Worm (Caenorhabditis elegans) whole organism, late embryonic: ENCODE results near the gene C56G2.4.

Experiments used
- C08G9.2 ChIP-seq: sonication (generic microtip); optimal IDR thresholded peaks from 2 replicates; lab custom pipeline; 2016; ENCODE audit warnings: mild to moderate bottlenecking, missing genetic modification characterization, moderate library complexity, missing compliant biosample characterization
- T23F11.4 ChIP-seq: fragments of 200-800 bp; sonication (Bioruptor generic); optimal IDR thresholded peaks from 2 replicates; lab custom pipeline; 2018; ENCODE audit warnings: mild to moderate bottlenecking, missing genetic modification characterization, missing compliant biosample characterization
- ceh-14 ChIP-seq: sonication (generic microtip); optimal IDR thresholded peaks from 2 replicates; lab custom pipeline; 2016; ENCODE audit warnings: missing genotype, missing genetic modification characterization, missing compliant biosample characterization
- ceh-18 ChIP-seq: sonication (generic microtip); optimal IDR thresholded peaks from 2 replicates; lab custom pipeline; 2016; ENCODE audit warnings: missing genetic modification characterization, missing compliant biosample characterization
- ceh-2 ChIP-seq: sonication (generic microtip); optimal IDR thresholded peaks from 2 replicates; lab custom pipeline; 2016; ENCODE audit warnings: missing genotype, missing genetic modification characterization, missing compliant biosample characterization
- ceh-24 ChIP-seq: sonication (generic microtip); optimal IDR thresholded peaks from 2 replicates; lab custom pipeline; 2016; ENCODE audit warnings: mild to moderate bottlenecking, missing genetic modification characterization, missing compliant biosample characterization
- ceh-31 ChIP-seq: sonication (generic microtip); optimal IDR thresholded peaks from 2 replicates; lab custom pipeline; 2016; ENCODE audit warnings: missing genetic modification characterization, missing compliant biosample characterization
- ceh-45 ChIP-seq: fragments of 200-800 bp; sonication (Bioruptor generic); IDR thresholded peaks from 2 replicates; pipeline ENCODE4 v1.3.6; 2022; ENCODE audit warnings: missing genetic modification reagents, missing genetic modification characterization, missing compliant biosample characterization
- ceh-48 ChIP-seq: sonication (generic microtip); optimal IDR thresholded peaks from 2 replicates; lab custom pipeline; 2016; ENCODE audit warnings: missing genetic modification characterization, inconsistent platforms, missing compliant biosample characterization
- ceh-6 ChIP-seq: fragments of 200-800 bp; sonication (Bioruptor generic); optimal IDR thresholded peaks from 2 replicates; lab custom pipeline; 2018; ENCODE audit warnings: mild to moderate bottlenecking, missing genetic modification characterization, missing compliant biosample characterization
- dmd-4 ChIP-seq: sonication (generic microtip); optimal IDR thresholded peaks from 2 replicates; lab custom pipeline; 2016; ENCODE audit warnings: borderline replicate concordance, missing genetic modification characterization, missing compliant biosample characterization
- elt-2 ChIP-seq: sonication (generic microtip); optimal IDR thresholded peaks from 2 replicates; lab custom pipeline; 2016; ENCODE audit warnings: missing genetic modification reagents, missing genetic modification characterization, missing compliant biosample characterization
- elt-4 ChIP-seq: sonication (generic microtip); optimal IDR thresholded peaks from 2 replicates; lab custom pipeline; 2016; ENCODE audit warnings: missing genetic modification characterization, missing compliant biosample characterization
- gmeb-2 ChIP-seq: sonication (generic microtip); optimal IDR thresholded peaks from 2 replicates; lab custom pipeline; 2016; ENCODE audit warnings: missing genetic modification characterization, inconsistent platforms, missing compliant biosample characterization
- lim-6 ChIP-seq: sonication (generic microtip); optimal IDR thresholded peaks from 2 replicates; lab custom pipeline; 2016; ENCODE audit warnings: missing genetic modification characterization, missing compliant biosample characterization
- lin-11 ChIP-seq: fragments of 200-800 bp; sonication (Bioruptor generic); optimal IDR thresholded peaks from 2 replicates; lab custom pipeline; 2018; ENCODE audit warnings: mild to moderate bottlenecking, missing genetic modification characterization, missing compliant biosample characterization
- madf-2 ChIP-seq: sonication (generic microtip); optimal IDR thresholded peaks from 2 replicates; lab custom pipeline; 2017; ENCODE audit warnings: missing genetic modification characterization, missing compliant biosample characterization
- mec-3 ChIP-seq: sonication (generic microtip); optimal IDR thresholded peaks from 2 replicates; lab custom pipeline; 2016; ENCODE audit warnings: borderline replicate concordance, missing genetic modification characterization, missing compliant biosample characterization
- nfya-1 ChIP-seq: sonication (generic microtip); optimal IDR thresholded peaks from 2 replicates; lab custom pipeline; 2017; ENCODE audit warnings: missing genetic modification characterization, mild to moderate bottlenecking, missing compliant biosample characterization, antibody characterized with exemption, moderate library complexity
- pag-3 ChIP-seq: sonication (generic microtip); optimal IDR thresholded peaks from 2 replicates; lab custom pipeline; 2016; ENCODE audit warnings: missing compliant biosample characterization, missing genetic modification characterization, borderline replicate concordance
- pax-1 ChIP-seq: fragments of 150-350 bp; optimal IDR thresholded peaks from 2 replicates; lab custom pipeline; 2014; ENCODE audit warnings: missing biosample characterization, missing genetic modification characterization
- pha-2 ChIP-seq: sonication (generic microtip); optimal IDR thresholded peaks from 2 replicates; lab custom pipeline; 2017; ENCODE audit warnings: mild to moderate bottlenecking, missing genetic modification characterization, missing compliant biosample characterization
- pqm-1 ChIP-seq: sonication (generic microtip); optimal IDR thresholded peaks from 2 replicates; lab custom pipeline; 2016; ENCODE audit warnings: missing genetic modification characterization, missing compliant biosample characterization
- pros-1 ChIP-seq: fragments of 150-350 bp; optimal IDR thresholded peaks from 2 replicates; lab custom pipeline; 2014; ENCODE audit warnings: missing biosample characterization, missing genetic modification reagents, missing genetic modification characterization
- rnt-1 ChIP-seq: sonication (generic microtip); optimal IDR thresholded peaks from 2 replicates; lab custom pipeline; 2016; ENCODE audit warnings: missing genetic modification characterization, missing compliant biosample characterization
- tbx-2 ChIP-seq: sonication (generic microtip); optimal IDR thresholded peaks from 2 replicates; lab custom pipeline; 2016; ENCODE audit warnings: missing genetic modification characterization, missing compliant biosample characterization
- tbx-7 ChIP-seq: sonication (generic microtip); optimal IDR thresholded peaks from 2 replicates; lab custom pipeline; 2016; ENCODE audit warnings: missing genotype, missing genetic modification characterization, missing compliant biosample characterization
- unc-3 ChIP-seq, 2 experiments: fragments of 200-800 bp in 1 of 2; sonication (Bioruptor generic) in 1 of 2; sonication (generic microtip) in 1 of 2; conservative IDR thresholded peaks in 1 of 2; optimal IDR thresholded peaks in 1 of 2; 2 replicates each; pipeline versions ENCODE4 v1.3.6 to Lab custom; 2016 to 2022; ENCODE audit warnings: missing compliant biosample characterization in 2 of 2, missing genetic modification characterization in 2 of 2, missing genetic modification reagents in 1 of 2
- unc-55 ChIP-seq: sonication (generic microtip); optimal IDR thresholded peaks from 2 replicates; lab custom pipeline; 2017; ENCODE audit warnings: missing biosample characterization, missing genetic modification reagents, missing genetic modification characterization
- zip-5 ChIP-seq: sonication (generic microtip); optimal IDR thresholded peaks from 2 replicates; lab custom pipeline; 2016; ENCODE audit warnings: missing genetic modification characterization, missing compliant biosample characterization
- ztf-16 ChIP-seq: sonication (generic microtip); optimal IDR thresholded peaks from 2 replicates; lab custom pipeline; 2017; ENCODE audit warnings: missing genetic modification characterization, missing compliant biosample characterization

C56G2.4 gene

DNA sequence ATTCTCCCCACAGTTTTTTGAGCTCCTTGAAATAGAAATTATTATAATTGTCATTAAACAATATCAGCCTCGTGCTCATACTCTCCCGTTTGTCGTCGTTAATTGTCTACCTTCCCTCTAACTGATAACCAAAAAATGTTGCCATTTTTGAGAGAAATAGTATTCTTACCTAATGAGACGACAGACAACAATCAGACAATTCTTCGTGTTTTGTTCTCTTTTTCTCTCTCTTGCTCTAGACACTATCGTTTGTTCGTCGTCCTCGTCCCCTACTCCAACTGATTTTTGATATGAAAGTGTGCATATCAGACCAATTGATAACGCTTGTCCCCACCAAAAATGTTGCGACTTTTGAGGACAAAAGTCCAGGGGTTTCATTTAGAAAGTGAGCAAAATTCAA, 30.0 kb downstream of the C56G2.4 start:
- TF ChIP-seq pros-1 (tag; lab: Kevin White, UChicago) = no peak
- no peak for TF ChIP-seq T23F11.4
- TF ChIP-seq zip-5 (tag; lab: Kevin White, UChicago) = no peak
- no peak for TF ChIP-seq ztf-16 (tag; lab: Kevin White, UChicago)
- TF ChIP-seq elt-2 (tag; lab: Kevin White, UChicago) = peak; percentile 91
- no peak for TF ChIP-seq lim-6 (tag; lab: Kevin White, UChicago)
- no peak for TF ChIP-seq rnt-1 (tag; lab: Kevin White, UChicago)
- TF ChIP-seq ceh-45 (GFP tag; lab: Robert Waterston, UW) = no peak

DNA sequence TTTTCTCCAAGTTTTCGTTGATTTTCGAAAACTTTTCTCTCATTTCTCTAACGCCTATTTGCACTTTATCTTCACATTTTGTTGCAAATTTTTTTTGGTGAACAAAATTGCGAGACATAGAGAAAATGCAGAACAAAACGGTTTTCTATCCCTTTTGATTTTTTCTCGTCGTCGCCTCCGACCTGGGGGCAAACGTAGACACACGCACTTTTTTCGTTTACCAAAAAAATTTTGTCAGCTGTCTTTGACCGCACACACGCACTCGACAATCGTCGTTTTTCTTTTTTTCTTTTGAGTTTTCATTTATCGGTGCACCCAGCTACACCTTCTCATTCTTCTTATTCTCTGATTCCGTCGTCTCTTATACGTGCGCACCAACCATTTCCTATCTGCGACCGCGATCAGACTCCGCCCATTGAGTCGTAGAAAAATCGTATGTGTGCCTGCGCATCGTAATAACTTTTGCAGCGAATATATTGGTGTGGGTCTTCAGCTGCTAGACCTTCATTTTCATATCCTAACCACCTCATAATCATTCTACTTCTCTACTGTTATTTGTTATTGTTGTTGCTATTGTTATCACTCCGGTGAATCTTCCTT, 30.9 kb downstream of the C56G2.4 start:
- TF ChIP-seq madf-2 (no peak), rnt-1 (tag; lab: Kevin White, UChicago) (peak; percentile 27), ceh-48 (tag; lab: Kevin White, UChicago) (no peak), pros-1 (tag; lab: Kevin White, UChicago) (no peak), nfya-1 (tag; lab: Kevin White, UChicago) (no peak), unc-3 (GFP tag; conservative IDR thresholded peaks at IDR 0.05; lab: Robert Waterston, UW) (no peak), unc-3 (tag; optimal IDR thresholded peaks at IDR 0.05; lab: Kevin White, UChicago) (no peak), ceh-18 (peak; percentile 57), tbx-2 (tag; lab: Kevin White, UChicago) (peak; percentile 5)

DNA sequence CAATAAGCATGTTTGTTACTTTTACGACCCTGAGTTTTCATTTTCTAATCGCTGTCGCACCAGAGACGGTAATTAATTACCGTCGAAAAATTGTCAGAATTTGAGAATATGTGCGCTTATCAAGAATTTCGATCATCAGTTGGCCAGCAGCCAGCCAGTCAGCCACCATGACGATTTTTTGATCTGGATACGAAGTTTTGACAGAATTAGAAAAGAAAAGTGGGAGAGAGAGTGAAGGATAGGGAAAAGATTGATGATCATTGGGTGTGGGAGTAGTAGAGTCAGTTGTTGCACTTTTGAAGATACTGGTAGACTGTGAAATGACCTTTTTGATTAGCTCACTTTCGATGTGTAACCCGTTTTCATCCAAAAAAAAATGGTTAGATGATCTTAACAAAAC, 32.9 kb downstream of the C56G2.4 start:
- peak; percentile 21 for TF ChIP-seq ceh-18
- TF ChIP-seq unc-55 (GFP tag; lab: Kevin White, UChicago) = no peak

DNA sequence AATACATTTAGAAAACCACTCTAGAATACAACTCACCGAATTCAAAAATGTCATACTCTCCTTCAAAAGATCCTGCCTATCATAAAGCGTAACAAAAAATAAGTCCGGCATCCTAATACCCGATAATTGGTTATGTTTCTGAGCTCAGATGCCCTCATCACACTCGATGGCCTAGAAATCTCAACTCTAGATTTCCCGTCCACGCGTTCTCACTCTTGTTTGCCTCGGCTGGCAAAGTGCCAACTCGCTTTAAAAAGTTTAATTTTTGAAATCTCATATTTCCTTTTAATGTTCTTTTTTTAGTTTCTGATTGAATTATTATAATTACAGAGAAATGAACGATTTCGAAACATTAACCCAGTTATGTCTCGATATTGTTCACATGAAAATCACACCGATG, 36.2 kb downstream of the C56G2.4 start, which contains the start of the genes C56G2.15 and thoc-2:
Gene C56G2.15, minus strand, starts transcription at position 188 of the 400 bp plus-strand sequence.
Gene thoc-2, plus strand, starts transcription at position 331 of the 400 bp plus-strand sequence.
- TF ChIP-seq pax-1 (no peak), tbx-7 (tag; lab: Kevin White, UChicago) (no peak), unc-3 (GFP tag; conservative IDR thresholded peaks at IDR 0.05; lab: Robert Waterston, UW) (no peak), unc-3 (tag; optimal IDR thresholded peaks at IDR 0.05; lab: Kevin White, UChicago) (no peak), pha-2 (tag; lab: Kevin White, UChicago) (no peak), lin-11 (tag; lab: Kevin White, UChicago) (no peak), pag-3 (tag; lab: Kevin White, UChicago) (no peak), C08G9.2 (tag; lab: Kevin White, UChicago) (peak; percentile 38), tbx-2 (tag; lab: Kevin White, UChicago) (peak; percentile 51), ceh-31 (tag; lab: Kevin White, UChicago) (peak; percentile 51), ceh-14 (tag; lab: Kevin White, UChicago) (no peak), ztf-16 (tag; lab: Kevin White, UChicago) (no peak), dmd-4 (tag; lab: Kevin White, UChicago) (no peak), ceh-24 (tag; lab: Kevin White, UChicago) (no peak), ceh-2 (tag; lab: Kevin White, UChicago) (peak; percentile 10), pqm-1 (tag; lab: Kevin White, UChicago) (no peak), elt-4 (tag; lab: Kevin White, UChicago) (no peak), mec-3 (no peak), ceh-6 (no peak)
- TF ChIP-seq, all 69 proteins: peak for 4

DNA sequence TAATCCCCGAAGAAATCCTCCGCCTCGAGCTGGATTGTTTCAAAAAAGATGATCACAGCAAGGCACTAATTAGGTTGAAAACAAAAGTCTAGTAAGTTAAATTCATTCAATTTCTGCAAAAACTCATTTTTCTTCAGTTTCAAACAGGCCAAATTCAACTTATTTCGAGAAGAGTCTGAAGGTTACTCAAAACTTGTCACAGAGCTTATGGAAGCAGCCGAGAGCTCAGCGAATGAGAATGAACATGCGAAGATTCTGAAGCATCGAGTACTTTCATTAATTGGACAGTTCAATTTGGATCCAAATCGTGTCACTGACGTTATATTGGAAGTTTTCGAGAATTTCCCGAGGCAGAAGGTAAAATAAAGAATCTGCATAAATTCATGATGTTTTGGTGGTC, 37.0 kb downstream of the C56G2.4 start:
- TF ChIP-seq gmeb-2 = no peak
- TF ChIP-seq madf-2 = no peak
